Worm (Caenorhabditis elegans) whole organism, early embryonic: ENCODE data around the gene Y57G11C.23.

Experiments used
- ama-1 ChIP-seq: fragments of 150-350 bp; optimal IDR thresholded peaks from 2 replicates; lab custom pipeline; 2014
- hmbx-1 ChIP-seq: sonication (generic microtip); optimal IDR thresholded peaks from 2 replicates; lab custom pipeline; 2016; ENCODE audit warnings: mild to moderate bottlenecking, missing genetic modification characterization, missing compliant biosample characterization

DNA sequence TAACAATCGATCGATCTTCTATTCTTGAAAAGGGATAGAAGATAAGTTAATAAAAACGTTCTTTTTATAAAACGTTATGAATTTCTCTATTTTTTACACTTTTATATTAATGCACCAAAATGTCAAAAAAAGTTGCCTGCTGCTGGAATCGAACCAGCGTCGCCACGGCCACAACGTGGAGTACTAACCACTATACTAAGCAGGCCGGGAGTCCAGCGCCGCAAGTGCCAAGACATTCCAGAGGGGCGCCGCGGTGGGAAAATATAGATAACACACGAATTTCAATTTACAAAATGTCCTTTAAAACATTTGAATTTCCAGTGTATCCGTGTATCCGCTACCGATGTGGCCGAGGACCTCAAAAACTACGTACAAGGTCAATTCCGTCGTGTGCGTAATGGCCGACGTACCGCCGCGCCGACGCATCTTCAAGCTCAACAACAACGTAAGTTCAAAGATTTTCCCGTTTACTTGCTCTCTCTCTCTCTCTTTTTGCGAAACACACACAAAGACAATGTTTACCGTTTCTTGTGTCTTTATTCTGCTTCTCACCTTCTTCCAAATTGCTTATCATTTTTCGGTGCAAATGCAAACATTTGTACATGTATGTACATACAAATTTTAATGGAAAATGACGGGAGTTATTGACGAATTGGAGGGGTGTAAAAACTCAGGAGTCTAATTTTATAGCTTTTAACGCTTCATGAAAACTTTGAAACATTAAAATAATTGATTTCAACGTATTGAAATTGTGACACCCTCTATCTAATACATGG lies 27.5 kb upstream of the Y57G11C.23 start:
- no peak for TF ChIP-seq ama-1 (lab: Kevin White, UChicago)
- no peak for TF ChIP-seq hmbx-1
